Fruit fly (Drosophila melanogaster): ENCODE data around the gene CG12662.

dm6 chrX:9029416-9029815 is 45.2 kb upstream of the CG12662 start:
- TF ChIP-seq CG9705 (GFP tag; optimal IDR thresholded peaks at IDR 0.05) (no peak), h (GFP tag; optimal IDR thresholded peaks at IDR 0.05) (no peak), fru (GFP tag; optimal IDR thresholded peaks at IDR 0.05) (no peak), pan (optimal IDR thresholded peaks at IDR 0.05) (no peak), OdsH (GFP tag; optimal IDR thresholded peaks at IDR 0.05) (no peak), lola (GFP tag; optimal IDR thresholded peaks at IDR 0.05) (no peak), GATAd (GFP tag; optimal IDR thresholded peaks at IDR 0.05) (no peak), psq (GFP tag; optimal IDR thresholded peaks at IDR 0.05) (no peak), rgr (GFP tag; optimal IDR thresholded peaks at IDR 0.05) (no peak), Rel (GFP tag; optimal IDR thresholded peaks at IDR 0.05) (no peak), Rel (tag; optimal IDR thresholded peaks at IDR 0.05) (no peak), usp (GFP tag; optimal IDR thresholded peaks at IDR 0.05) (no peak), Abd-B (GFP tag; optimal IDR thresholded peaks at IDR 0.05) (no peak)

All from whole organism, wandering third instar larva.